Worm (Caenorhabditis elegans) whole organism, L2 larva: ENCODE data around the gene nhr-150.

Experiments used
- R02D3.7 ChIP-seq: fragments of 150-350 bp; optimal IDR thresholded peaks from 2 replicates; lab custom pipeline; 2014; ENCODE audit warnings: missing biosample characterization, missing genetic modification characterization
- Y55F3AM.14 ChIP-seq: fragments of 200-800 bp; sonication (Bioruptor generic); optimal IDR thresholded peaks from 2 replicates; lab custom pipeline; 2018; ENCODE audit warnings: mild to moderate bottlenecking, missing genetic modification characterization, missing compliant biosample characterization
- ZK546.5 ChIP-seq: sonication (generic microtip); optimal IDR thresholded peaks from 2 replicates; lab custom pipeline; 2017; ENCODE audit warnings: missing biosample characterization, missing genetic modification characterization
- ama-1 ChIP-seq: fragments of 150-350 bp; optimal IDR thresholded peaks from 2 replicates; lab custom pipeline; 2018; ENCODE audit warnings: inconsistent platforms
- blmp-1 ChIP-seq: sonication (generic microtip); optimal IDR thresholded peaks from 2 replicates; lab custom pipeline; 2017; ENCODE audit warnings: missing genetic modification characterization, mild to moderate bottlenecking, missing compliant biosample characterization, antibody characterized with exemption, moderate library complexity; ENCODE audit not compliant: insufficient read depth
- egl-27 ChIP-seq: sonication (generic microtip); optimal IDR thresholded peaks from 3 replicates; lab custom pipeline; 2017; ENCODE audit warnings: missing biosample characterization, missing genetic modification reagents, missing genetic modification characterization
- snpc-4 ChIP-seq: fragments of 150-350 bp; optimal IDR thresholded peaks from 2 replicates; lab custom pipeline; 2014; ENCODE audit warnings: missing biosample characterization, missing genetic modification characterization
- unc-39 ChIP-seq: fragments of 150-350 bp; optimal IDR thresholded peaks from 2 replicates; lab custom pipeline; 2014; ENCODE audit warnings: missing biosample characterization, missing genetic modification characterization
- unc-55 ChIP-seq: fragments of 150-350 bp; sonication (generic microtip); optimal IDR thresholded peaks from 3 replicates; lab custom pipeline; 2014; ENCODE audit warnings: missing biosample characterization, missing genetic modification reagents, missing genetic modification characterization
- unc-62 ChIP-seq: fragments of 150-350 bp; optimal IDR thresholded peaks from 2 replicates; lab custom pipeline; 2014; ENCODE audit warnings: missing biosample characterization, missing genetic modification reagents, missing genetic modification characterization

- TF ChIP-seq ZK546.5 = no peak
- no peak for TF ChIP-seq ama-1 (lab: Kevin White, UChicago)
- no peak for TF ChIP-seq unc-62
- no peak for TF ChIP-seq snpc-4
- no peak for TF ChIP-seq Y55F3AM.14 (GFP tag; lab: Kevin White, UChicago)
- TF ChIP-seq unc-55 (GFP tag; lab: Kevin White, UChicago) = no peak
- no peak for TF ChIP-seq R02D3.7
- no peak for TF ChIP-seq blmp-1 (tag; lab: Kevin White, UChicago)
- TF ChIP-seq egl-27 (tag; lab: Kevin White, UChicago) = no peak
- no peak for TF ChIP-seq unc-39 (tag; lab: Kevin White, UChicago)
Observed at ce11 chrV:15451421-15451820, 29.8 kb downstream of the nhr-150 start, which contains the start of gene srw-33.
